Worm (Caenorhabditis elegans): ENCODE results near the gene str-205.

ce11 chrV:4901074-4901473 lies 28.7 kb downstream of the str-205 start, which contains the start of gene ugt-67:
- TF ChIP-seq tbx-2 (tag; optimal IDR thresholded peaks at IDR 0.05) (no peak), sea-2 (GFP tag; optimal IDR thresholded peaks at IDR 0.05) (no peak), skn-1 (tag; optimal IDR thresholded peaks at IDR 0.05) (no peak), ceh-82 (tag; optimal IDR thresholded peaks at IDR 0.05) (no peak), lin-15B (tag; optimal IDR thresholded peaks at IDR 0.05) (no peak), nhr-11 (tag; optimal IDR thresholded peaks at IDR 0.05) (no peak), egl-27 (tag; optimal IDR thresholded peaks at IDR 0.05) (no peak), jun-1 (tag; optimal IDR thresholded peaks at IDR 0.05) (no peak), elt-3 (tag; optimal IDR thresholded peaks at IDR 0.05) (no peak), ztf-11 (tag; optimal IDR thresholded peaks at IDR 0.05) (no peak), pqm-1 (tag; optimal IDR thresholded peaks at IDR 0.05) (no peak), ceh-16 (tag; optimal IDR thresholded peaks at IDR 0.05) (no peak), ztf-4 (tag; optimal IDR thresholded peaks at IDR 0.05) (no peak), hmg-11 (tag; optimal IDR thresholded peaks at IDR 0.05) (no peak)

All from whole organism, L3 larva.